Fruit fly (Drosophila melanogaster) ovary, adult (tissue): ENCODE measurements around the gene CG32847.
A peak's percentile ranks its signal among the peaks of the same experiment; 100 is the strongest.

Source experiments
- CG17801 ChIP-seq: fragments of 200-800 bp; optimal IDR thresholded peaks from 2 replicates; lab custom pipeline; 2019; ENCODE audit warnings: missing biosample characterization, mild to moderate bottlenecking, missing genetic modification characterization, moderate library complexity; ENCODE audit not compliant: partially characterized antibody

The CG32847 gene

DNA sequence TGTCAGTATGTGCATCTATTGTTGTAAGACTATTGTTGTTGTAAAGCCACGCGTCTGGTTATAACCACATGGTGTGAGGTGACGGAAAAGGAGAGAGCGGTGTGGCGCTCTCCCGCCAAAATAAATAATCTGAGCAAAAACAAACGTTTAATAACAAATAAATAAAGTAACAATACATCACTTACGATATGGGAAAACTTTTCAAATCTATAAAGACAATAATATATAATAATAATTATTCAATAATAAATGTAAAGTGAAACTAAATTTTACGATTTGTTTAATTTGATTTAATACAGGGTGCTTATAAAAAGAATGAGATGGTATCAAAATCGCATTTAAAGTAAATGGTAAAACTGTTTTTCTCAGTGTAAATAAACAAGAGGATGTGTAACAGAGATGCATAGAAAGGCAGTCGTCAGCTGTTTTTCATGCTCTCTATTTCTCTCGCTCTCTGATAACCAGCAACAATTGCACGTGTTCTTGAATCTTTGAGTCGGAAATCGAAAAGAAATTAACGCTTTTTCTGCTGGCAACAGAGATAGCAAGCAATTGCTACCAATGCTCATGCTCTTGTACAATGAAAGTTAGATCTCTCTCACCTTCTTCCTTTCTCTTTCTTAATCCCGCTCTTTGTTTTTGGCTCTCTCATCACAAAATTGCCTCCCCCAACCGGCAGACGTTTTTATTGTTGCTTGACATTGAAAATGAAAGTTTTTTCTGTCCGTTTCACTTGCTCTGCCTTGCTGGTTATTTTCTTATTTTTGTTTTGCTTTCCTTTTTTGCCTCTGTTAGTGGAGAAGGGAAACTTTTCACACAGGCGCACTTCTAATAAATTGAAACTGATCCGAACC, 22.5 kb upstream of the CG32847 start:
- TF ChIP-seq CG17801 (GFP tag; lab: Kevin White, UChicago), result peak; percentile 86

- no peak for TF ChIP-seq CG17801 (GFP tag; lab: Kevin White, UChicago)
Observed at dm6 chr3L:15099541-15099940, 21.8 kb upstream of the CG32847 start.

- TF ChIP-seq CG17801 (GFP tag; lab: Kevin White, UChicago), result no peak
Observed at dm6 chr3L:15100983-15101382, 20.4 kb upstream of the CG32847 start.

DNA sequence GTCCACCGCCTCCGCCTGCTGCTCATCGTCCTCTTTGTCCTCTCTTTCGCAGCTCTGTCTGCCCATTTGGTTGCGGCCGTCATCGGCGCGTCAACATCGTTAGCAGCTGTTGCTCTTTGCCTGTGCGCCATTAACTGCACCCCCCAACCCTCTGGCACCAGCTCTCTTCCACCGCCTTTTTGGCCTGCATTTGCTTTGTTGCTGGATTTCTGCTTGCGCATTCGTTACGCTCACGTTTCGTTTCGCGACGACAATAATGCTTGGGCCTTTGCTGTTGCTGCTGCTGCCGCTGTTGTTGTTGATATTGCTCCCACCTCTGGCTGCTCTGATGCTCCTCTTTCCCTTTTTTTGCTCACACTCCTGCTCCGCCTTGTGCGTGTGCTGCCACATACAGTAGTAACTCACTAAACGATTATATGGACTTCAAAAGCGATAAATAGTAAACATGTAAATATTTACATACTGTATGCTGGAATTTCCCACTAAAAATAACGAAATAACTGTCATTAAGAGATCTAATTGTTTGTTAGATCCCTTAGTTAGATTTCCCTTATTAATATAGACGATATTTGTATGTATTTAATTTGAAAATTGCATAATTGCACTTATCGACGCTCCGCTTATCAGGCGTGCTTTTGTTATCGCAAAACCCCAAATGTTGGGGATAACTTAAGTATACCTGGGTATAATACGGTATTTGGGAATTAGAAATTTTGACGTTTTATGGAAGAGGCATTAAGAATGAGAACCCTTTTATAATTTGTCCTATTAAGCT, 19.5 kb upstream of the CG32847 start:
- no peak for TF ChIP-seq CG17801 (GFP tag; lab: Kevin White, UChicago)

DNA sequence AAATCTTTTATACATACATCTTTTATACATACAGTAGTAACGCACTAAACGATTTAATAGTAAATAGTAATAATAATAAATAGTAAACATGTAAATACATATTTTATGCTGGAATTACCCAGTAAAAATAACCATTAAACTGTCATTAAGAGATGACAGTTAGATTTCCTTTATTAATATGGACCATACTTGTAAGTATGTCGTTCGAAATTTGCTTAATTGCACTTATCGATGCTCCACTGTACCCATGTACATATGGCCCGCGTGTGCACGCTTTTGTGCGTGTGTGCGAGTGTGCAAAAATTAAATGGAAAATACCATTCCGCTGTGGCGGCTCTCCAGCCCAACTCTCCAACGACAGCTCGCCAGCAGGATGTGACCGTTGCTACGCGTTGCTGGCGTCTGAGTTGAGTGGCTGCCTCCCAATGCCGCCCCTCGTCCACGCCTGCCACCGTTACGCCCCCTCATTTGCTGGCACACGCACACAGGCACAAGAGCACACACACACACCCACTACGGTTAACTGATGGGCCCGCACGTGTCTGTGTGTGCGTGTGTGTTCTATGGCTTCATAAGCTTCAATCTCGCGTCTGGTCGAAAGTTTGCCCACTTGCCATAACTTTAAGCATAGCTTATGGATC, 18.6 kb upstream of the CG32847 start:
- no peak for TF ChIP-seq CG17801 (GFP tag; lab: Kevin White, UChicago)

DNA sequence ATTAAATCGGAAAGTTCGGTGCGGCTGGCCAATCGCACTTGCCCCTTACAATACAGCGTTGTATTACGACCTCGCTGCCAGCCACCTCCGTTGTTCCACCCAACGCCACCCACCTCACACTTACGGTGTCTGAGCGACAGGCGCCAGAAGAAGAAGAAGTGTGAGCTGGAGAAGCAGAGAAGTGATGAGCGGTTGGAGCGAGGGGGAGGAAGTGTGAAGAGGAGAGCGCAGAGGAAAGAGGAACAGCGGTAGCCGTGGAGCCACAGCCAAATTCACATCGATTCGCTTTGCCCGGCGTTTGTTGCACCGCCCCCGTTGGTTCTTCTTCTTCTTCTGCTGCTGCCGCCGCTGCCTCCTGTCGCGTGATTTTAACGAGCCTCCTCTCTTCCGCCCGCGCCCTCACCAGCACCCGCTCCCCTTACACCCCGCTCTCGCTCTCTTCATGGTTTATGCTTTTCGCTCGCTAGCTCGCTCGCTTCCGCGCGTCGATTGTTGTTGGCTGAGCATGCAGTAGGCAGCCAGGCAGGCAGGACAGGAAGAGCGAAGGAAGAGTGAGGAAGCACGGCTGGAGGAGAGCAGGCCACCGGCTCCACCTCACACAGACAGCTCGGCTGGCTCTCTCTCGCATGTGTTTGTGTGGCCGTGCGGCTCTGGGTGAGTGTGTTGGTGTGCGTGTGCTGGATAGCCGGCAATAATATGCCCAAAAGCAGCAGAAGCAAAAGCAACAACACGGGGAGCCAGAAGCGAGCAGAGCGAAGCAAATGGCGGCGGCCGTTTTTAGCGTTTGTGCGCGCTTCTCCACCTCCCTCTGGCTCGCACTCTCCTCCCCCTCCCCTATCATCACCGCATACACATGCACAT, 17.2 kb upstream of the CG32847 start:
- TF ChIP-seq CG17801 (GFP tag; lab: Kevin White, UChicago), result no peak

dm6 chr3L:15104849-15105555, 16.4 kb upstream of the CG32847 start:
- TF ChIP-seq CG17801 (GFP tag; lab: Kevin White, UChicago), result no peak

- TF ChIP-seq CG17801 (GFP tag; lab: Kevin White, UChicago), result no peak
Observed at dm6 chr3L:15105566-15106207, 15.7 kb upstream of the CG32847 start, which contains the start of gene CG45071. CG45071 (plus strand) TSS chr3L:15105882.

DNA sequence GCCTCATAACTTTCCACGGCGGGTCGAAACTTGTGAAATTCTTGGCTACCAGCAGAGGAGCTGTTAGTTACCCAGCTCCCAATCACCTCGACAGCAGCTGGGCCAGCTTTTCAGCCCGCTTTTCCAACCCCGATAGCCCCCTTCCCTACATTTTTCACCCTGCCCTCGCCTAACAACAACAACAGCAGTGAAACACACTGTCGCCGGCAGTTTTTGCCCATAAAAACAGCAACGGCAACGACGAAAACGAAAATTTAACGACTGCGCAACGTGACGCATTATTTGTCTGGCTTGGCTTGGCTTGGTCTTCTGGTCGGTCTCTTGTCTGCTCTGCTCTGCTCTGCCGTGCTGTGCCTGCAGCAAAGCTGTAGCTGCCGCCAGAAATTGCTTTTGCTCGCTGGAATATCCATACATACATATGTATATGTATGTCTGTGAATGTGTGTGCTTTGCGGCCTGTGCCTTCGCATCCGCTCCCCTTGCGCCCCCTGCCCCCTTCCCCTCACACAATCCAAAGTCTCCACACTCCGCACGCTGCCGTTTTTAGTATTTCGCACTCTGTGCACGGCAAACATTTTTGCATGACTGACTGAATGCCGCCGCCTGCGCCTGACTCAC, 14.1 kb upstream of the CG32847 start:
- TF ChIP-seq CG17801 (GFP tag; lab: Kevin White, UChicago), result no peak

- peak; percentile 76 for TF ChIP-seq CG17801 (GFP tag; lab: Kevin White, UChicago)
Observed at dm6 chr3L:15107776-15108379, 13.5 kb upstream of the CG32847 start.

dm6 chr3L:15108524-15108923, 12.8 kb upstream of the CG32847 start:
- TF ChIP-seq CG17801 (GFP tag; lab: Kevin White, UChicago), result no peak

DNA sequence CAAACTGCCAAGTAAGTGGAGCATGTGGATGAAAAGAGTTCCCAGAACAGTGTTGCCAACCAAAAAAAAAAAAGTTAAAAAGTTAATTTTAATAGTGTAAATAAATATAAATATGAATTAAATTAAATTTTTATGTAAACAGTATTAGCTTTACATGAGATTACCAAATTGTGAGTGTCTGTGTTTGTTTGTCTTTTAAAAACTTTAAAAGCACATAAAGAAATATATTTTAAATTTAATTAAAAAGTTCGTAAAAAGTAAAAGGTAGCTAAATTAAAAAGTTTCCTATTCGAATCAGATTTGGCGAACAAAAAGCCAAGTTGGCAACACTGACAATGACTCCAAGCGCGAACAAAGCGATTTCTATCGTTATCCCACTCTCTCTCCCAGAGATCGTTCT, 12.4 kb upstream of the CG32847 start:
- TF ChIP-seq CG17801 (GFP tag; lab: Kevin White, UChicago), result no peak
